Fruit fly (Drosophila melanogaster) whole organism, pupa: ENCODE measurements around the gene CG43736.

ENCODE experiments used
- CG10348 ChIP-seq: fragments of 200-800 bp; sonication (Bioruptor generic); IDR thresholded peaks from 2 replicates; pipeline ENCODE4 v1.3.6; 2022; ENCODE audit warnings: missing biosample characterization, missing genetic modification characterization
- CG12605 ChIP-seq: fragments of 200-800 bp; sonication (Bioruptor generic); IDR thresholded peaks from 2 replicates; pipeline ENCODE4 v1.3.6; 2022; ENCODE audit warnings: missing biosample characterization, missing genetic modification characterization
- CG13204 ChIP-seq: fragments of 200-800 bp; sonication (Bioruptor generic); optimal IDR thresholded peaks from 2 replicates; lab custom pipeline; 2018; ENCODE audit warnings: missing biosample characterization, mild to moderate bottlenecking, missing genetic modification characterization, moderate library complexity
- CG14655 ChIP-seq: fragments of 200-800 bp; sonication (Bioruptor generic); optimal IDR thresholded peaks from 3 replicates; lab custom pipeline; 2017; ENCODE audit warnings: mild to moderate bottlenecking, missing biosample characterization, missing genetic modification reagents, missing genetic modification characterization
- CG15710 ChIP-seq: fragments of 200-800 bp; sonication (Bioruptor generic); optimal IDR thresholded peaks from 2 replicates; lab custom pipeline; 2018; ENCODE audit warnings: missing biosample characterization, mild to moderate bottlenecking, missing genetic modification characterization, moderate library complexity
- CG17806 ChIP-seq: fragments of 200-800 bp; sonication (Bioruptor generic); optimal IDR thresholded peaks from 2 replicates; lab custom pipeline; 2018; ENCODE audit warnings: missing biosample characterization, mild to moderate bottlenecking, missing genetic modification characterization, moderate library complexity
- CG32121 ChIP-seq: fragments of 200-800 bp; sonication (Bioruptor generic); IDR thresholded peaks from 2 replicates; pipeline ENCODE4 v1.3.6; 2022; ENCODE audit warnings: missing biosample characterization, missing genetic modification characterization
- CG4496 ChIP-seq: fragments of 200-800 bp; sonication (Bioruptor generic); IDR thresholded peaks from 3 replicates; pipeline ENCODE4 v1.3.6; 2022; ENCODE audit warnings: missing biosample characterization, missing genetic modification characterization
- CG8301 ChIP-seq: fragments of 200-800 bp; sonication (Bioruptor generic); optimal IDR thresholded peaks from 2 replicates; lab custom pipeline; 2018; ENCODE audit warnings: missing biosample characterization, mild to moderate bottlenecking, missing genetic modification characterization
- D1 ChIP-seq: fragments of 200-800 bp; sonication (Bioruptor generic); optimal IDR thresholded peaks from 2 replicates; lab custom pipeline; 2018; ENCODE audit warnings: missing biosample characterization, mild to moderate bottlenecking, missing genetic modification characterization, moderate library complexity
- Ets98B ChIP-seq: fragments of 200-800 bp; sonication (Bioruptor generic); IDR thresholded peaks from 2 replicates; pipeline ENCODE4 v1.3.6; 2022; ENCODE audit warnings: missing biosample characterization, missing genetic modification characterization
- Pif1A ChIP-seq: fragments of 200-800 bp; sonication (Bioruptor generic); optimal IDR thresholded peaks from 3 replicates; lab custom pipeline; 2016; ENCODE audit warnings: missing biosample characterization, missing genetic modification characterization
- Pif1B ChIP-seq: fragments of 200-800 bp; sonication (Bioruptor generic); optimal IDR thresholded peaks from 3 replicates; lab custom pipeline; 2016; ENCODE audit warnings: missing biosample characterization, missing genetic modification characterization
- Snoo ChIP-seq: fragments of 200-800 bp; sonication (Bioruptor generic); optimal IDR thresholded peaks from 3 replicates; lab custom pipeline; 2017; ENCODE audit warnings: missing biosample characterization, mild to moderate bottlenecking, missing genetic modification characterization, inconsistent platforms
- fd96Ca ChIP-seq: fragments of 200-800 bp; sonication (Bioruptor generic); IDR thresholded peaks from 3 replicates; pipeline ENCODE4 v1.3.6; 2022; ENCODE audit warnings: missing biosample characterization, missing genetic modification characterization
- gl ChIP-seq: fragments of 200-800 bp; sonication (Bioruptor generic); optimal IDR thresholded peaks from 2 replicates; lab custom pipeline; 2018; ENCODE audit warnings: missing biosample characterization, mild to moderate bottlenecking, missing genetic modification characterization

CG43736 gene

DNA sequence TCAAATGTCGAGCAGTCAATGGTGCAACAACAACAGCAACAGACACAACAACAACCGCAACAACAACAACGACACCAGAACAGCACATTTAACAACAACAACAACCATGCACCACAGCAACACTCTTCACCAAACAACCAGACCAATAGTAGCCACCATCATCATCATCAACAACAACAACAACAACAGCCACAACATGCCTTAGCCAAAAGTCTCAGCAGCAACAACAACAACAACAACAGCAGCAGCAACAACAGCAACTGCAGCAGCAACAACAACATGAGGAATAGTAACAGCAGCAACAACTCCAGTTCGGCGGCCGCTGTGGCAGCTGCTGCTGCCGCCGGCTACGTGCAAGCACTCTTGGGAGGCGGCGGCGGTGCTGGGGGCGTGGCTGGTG, 12.7 kb downstream of the CG43736 start:
- TF ChIP-seq CG13204 (GFP tag; lab: Kevin White, UChicago) = peak; percentile 3
- no peak for TF ChIP-seq fd96Ca

DNA sequence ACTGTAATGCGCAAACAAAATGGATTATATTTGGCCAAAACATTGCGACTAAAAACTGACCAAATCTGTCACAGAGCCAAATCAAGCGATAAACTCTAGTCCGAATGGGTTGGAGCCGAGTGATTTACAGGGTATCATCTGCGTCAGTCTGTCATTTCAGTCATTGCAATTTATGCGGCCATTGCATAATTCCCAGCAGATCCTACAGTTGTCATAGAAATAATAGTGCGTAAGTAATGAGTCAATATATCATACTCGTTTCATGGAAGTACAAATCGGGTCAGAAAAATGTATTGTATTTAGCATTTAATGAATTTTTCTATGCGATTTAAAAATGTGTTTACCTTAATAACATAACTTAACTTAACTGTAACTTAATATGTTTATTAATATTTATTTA, 34.5 kb downstream of the CG43736 start:
- TF ChIP-seq CG14655 (GFP tag; lab: Kevin White, UChicago) (no peak), CG32121 (GFP tag; lab: Robert Waterston, UW) (0 out of 2 replicates have a peak, but pooled peaks have one; percentile 14)

DNA sequence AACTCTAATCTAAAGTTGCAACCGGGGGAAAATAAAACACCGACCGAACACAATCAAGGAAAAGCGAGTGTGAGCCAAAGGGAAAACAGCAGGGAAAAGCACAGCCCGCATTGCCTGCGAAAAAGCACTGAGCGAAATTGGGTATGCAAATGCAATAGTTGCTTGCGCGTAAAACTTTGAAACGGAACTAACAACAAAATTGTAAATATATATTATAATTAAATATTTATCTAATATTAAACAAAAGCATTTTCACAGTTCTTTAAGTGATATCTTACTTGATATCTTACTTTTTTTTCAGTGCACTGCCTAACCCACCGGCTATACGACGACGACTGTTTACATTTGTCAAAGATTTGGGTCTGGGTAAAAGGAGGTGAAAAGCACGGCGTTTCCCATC, 43.0 kb downstream of the CG43736 start:
- TF ChIP-seq Ets98B (GFP tag; lab: Robert Waterston, UW) = peak; percentile 42; the same call in 1 of the 2 replicates
- no peak for TF ChIP-seq CG12605
- 0 out of 3 replicates have a peak, but pooled peaks have one; percentile 22 for TF ChIP-seq fd96Ca
- no peak for TF ChIP-seq CG15710 (tag; lab: Kevin White, UChicago)
- TF ChIP-seq Pif1A (GFP tag; lab: Kevin White, UChicago) = no peak
- TF ChIP-seq CG4496 = 0 out of 3 replicates have a peak, but pooled peaks have one; percentile 23

DNA sequence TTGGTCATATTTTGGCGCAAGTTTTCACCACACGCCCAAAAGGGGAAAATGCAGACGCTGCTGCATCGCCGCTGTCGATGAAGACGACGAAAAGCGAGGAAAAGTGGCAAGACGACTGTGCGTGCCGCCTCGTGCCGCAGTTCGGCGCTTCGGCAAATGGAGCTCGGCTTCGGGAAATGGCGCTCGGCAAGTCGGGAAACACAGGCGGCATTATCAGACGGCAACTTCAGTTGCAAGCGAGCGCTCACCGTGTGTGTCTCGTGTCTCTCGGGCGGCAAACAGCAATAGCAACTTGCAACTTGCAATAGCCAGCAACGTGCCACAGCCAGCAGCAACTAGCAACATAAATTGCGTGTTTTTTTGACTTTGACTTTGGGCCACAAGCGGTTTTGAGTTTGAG, 44.4 kb downstream of the CG43736 start, which contains the start of gene CG14431:
CG14431 (plus strand) TSS at position 200 of the 400 bp plus-strand sequence.
- TF ChIP-seq CG14655 (GFP tag; lab: Kevin White, UChicago) (peak; percentile 29), CG4496 (peak; percentile 86), fd96Ca (0 out of 3 replicates have a peak, but pooled peaks have one; percentile 18), CG8301 (tag; lab: Kevin White, UChicago) (no peak), CG13204 (GFP tag; lab: Kevin White, UChicago) (peak; percentile 14), Pif1B (no peak), CG12605 (peak; percentile 17; the same call in 1 of the 2 replicates), CG32121 (GFP tag; lab: Robert Waterston, UW) (peak; percentile 54), Ets98B (GFP tag; lab: Robert Waterston, UW) (peak; percentile 39; the same call in 1 of the 2 replicates)
- TF ChIP-seq, all 21 proteins: peak for 7

DNA sequence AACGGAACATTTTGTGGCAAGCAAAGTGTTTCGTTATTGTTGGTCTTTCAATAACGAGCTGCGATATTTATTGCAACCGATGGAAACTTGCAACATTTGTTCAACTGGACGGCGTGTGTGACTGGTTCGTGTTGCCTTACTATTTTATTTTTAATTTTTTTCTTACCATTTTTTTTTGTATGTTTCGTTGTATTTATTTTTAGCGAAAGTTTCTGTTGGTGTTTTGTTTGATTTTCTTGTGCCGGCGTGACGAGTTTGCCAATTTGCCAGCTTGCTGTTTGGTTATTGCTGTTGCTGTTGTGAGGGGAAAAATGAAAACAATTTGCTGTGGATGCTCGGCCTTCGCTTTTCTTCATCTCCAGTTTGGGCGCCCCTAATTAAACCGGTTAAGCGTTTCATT, 45.4 kb downstream of the CG43736 start:
- TF ChIP-seq CG8301 (tag; lab: Kevin White, UChicago) (no peak), CG12605 (peak; percentile 58; the same call in 1 of the 2 replicates), Ets98B (GFP tag; lab: Robert Waterston, UW) (peak; percentile 71), CG32121 (GFP tag; lab: Robert Waterston, UW) (peak; percentile 57), CG4496 (peak; percentile 53; the same call in 2 of the 3 replicates), Snoo (tag; lab: Kevin White, UChicago) (no peak), Pif1A (GFP tag; lab: Kevin White, UChicago) (no peak)

DNA sequence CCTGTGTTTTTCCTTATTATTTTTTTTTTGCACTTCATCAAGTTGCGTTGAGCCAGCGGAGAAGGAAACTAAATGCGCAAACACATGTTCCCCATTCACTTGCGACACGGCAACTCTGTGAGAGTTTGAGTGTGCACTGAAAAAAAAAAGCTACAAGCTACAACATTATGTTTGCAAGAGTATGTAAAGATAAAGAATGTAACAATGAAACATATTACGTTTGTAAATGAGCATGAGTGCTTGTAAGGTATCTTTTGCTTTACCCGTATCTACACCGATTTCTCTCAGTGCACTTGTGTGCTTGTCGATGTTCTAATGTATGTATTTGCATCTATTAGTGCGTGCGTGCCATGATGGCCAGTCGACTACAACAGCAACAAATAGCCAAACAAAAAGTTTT, 48.6 kb downstream of the CG43736 start:
- peak; percentile 24 for TF ChIP-seq CG8301 (tag; lab: Kevin White, UChicago)
- peak; percentile 73 for TF ChIP-seq fd96Ca
- peak; percentile 31 for TF ChIP-seq CG14655 (GFP tag; lab: Kevin White, UChicago)
- TF ChIP-seq CG32121 (GFP tag; lab: Robert Waterston, UW) = peak; percentile 75
- no peak for TF ChIP-seq Pif1B
- peak; percentile 68 for TF ChIP-seq Ets98B (GFP tag; lab: Robert Waterston, UW)
- no peak for TF ChIP-seq Snoo (tag; lab: Kevin White, UChicago)
- TF ChIP-seq CG12605 = 0 out of 2 replicates have a peak, but pooled peaks have one; percentile 48
- TF ChIP-seq CG13204 (GFP tag; lab: Kevin White, UChicago) = no peak
- no peak for TF ChIP-seq CG10348 (GFP tag; lab: Robert Waterston, UW)
- TF ChIP-seq CG4496 = peak; percentile 73

DNA sequence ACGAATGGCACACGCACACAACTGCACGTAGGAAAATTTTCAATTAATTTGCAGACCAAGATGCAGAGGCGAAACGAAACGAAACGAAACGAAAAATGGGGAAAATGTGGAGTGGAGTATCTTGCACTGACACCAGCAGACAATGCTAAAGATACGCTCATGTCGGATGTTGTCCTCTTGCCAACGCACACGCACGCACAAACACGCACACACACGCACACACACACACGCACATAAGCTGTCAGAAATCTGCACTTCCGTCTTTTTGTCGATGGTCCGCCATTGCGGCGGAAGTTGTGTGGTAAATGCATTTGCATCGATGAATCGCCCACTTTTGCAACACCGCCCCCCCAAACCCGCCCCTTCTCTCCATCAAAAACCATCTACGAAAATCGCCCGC, 65.4 kb downstream of the CG43736 start:
- TF ChIP-seq CG12605 (no peak), D1 (no peak), gl (tag; lab: Kevin White, UChicago) (no peak), CG17806 (tag; lab: Kevin White, UChicago) (no peak), CG13204 (GFP tag; lab: Kevin White, UChicago) (no peak)
- TF ChIP-seq, all 21 proteins: peak for 0
